Worm (Caenorhabditis elegans) whole organism, late embryonic: ENCODE measurements around the gene zig-2.
"Not testable (repeated sequence)": the region's sequence is repeated elsewhere in the genome, so short reads cannot be mapped to it uniquely, and the experiment has no call there.

Source experiments
- C38D4.7 ChIP-seq: fragments of 200-800 bp; sonication (Bioruptor generic); optimal IDR thresholded peaks from 2 replicates; lab custom pipeline; 2018; ENCODE audit warnings: mild to moderate bottlenecking, missing genetic modification characterization, moderate library complexity, missing compliant biosample characterization
- K02D7.2 ChIP-seq: sonication (generic microtip); optimal IDR thresholded peaks from 2 replicates; lab custom pipeline; 2017; ENCODE audit warnings: mild to moderate bottlenecking, missing genetic modification characterization, missing compliant biosample characterization
- K09A11.1 ChIP-seq: sonication (generic microtip); optimal IDR thresholded peaks from 2 replicates; lab custom pipeline; 2017; ENCODE audit warnings: antibody characterized with exemption, mild to moderate bottlenecking, missing genetic modification characterization, missing compliant biosample characterization; ENCODE audit not compliant: insufficient read depth
- T23F11.4 ChIP-seq: fragments of 200-800 bp; sonication (Bioruptor generic); optimal IDR thresholded peaks from 2 replicates; lab custom pipeline; 2018; ENCODE audit warnings: mild to moderate bottlenecking, missing genetic modification characterization, missing compliant biosample characterization
- Y22D7AL.16 ChIP-seq: sonication (generic microtip); optimal IDR thresholded peaks from 2 replicates; lab custom pipeline; 2016; ENCODE audit warnings: missing genetic modification characterization, missing compliant biosample characterization
- ahr-1 ChIP-seq: sonication (generic microtip); optimal IDR thresholded peaks from 2 replicates; lab custom pipeline; 2016; ENCODE audit warnings: missing genetic modification characterization, missing compliant biosample characterization
- ama-1 ChIP-seq: fragments of 150-350 bp; optimal IDR thresholded peaks from 2 replicates; lab custom pipeline; 2014
- ceh-14 ChIP-seq: sonication (generic microtip); optimal IDR thresholded peaks from 2 replicates; lab custom pipeline; 2016; ENCODE audit warnings: missing genotype, missing genetic modification characterization, missing compliant biosample characterization
- ceh-19 ChIP-seq: fragments of 200-800 bp; sonication (Bioruptor generic); optimal IDR thresholded peaks from 2 replicates; lab custom pipeline; 2018; ENCODE audit warnings: mild to moderate bottlenecking, missing genetic modification characterization, missing compliant biosample characterization
- ceh-22 ChIP-seq: sonication (generic microtip); optimal IDR thresholded peaks from 2 replicates; lab custom pipeline; 2017; ENCODE audit warnings: missing biosample characterization, missing genetic modification characterization
- ceh-31 ChIP-seq: sonication (generic microtip); optimal IDR thresholded peaks from 2 replicates; lab custom pipeline; 2016; ENCODE audit warnings: missing genetic modification characterization, missing compliant biosample characterization
- ceh-34 ChIP-seq: sonication (generic microtip); optimal IDR thresholded peaks from 2 replicates; lab custom pipeline; 2016; ENCODE audit warnings: mild to moderate bottlenecking, missing genetic modification characterization, missing compliant biosample characterization
- ceh-45 ChIP-seq: fragments of 200-800 bp; sonication (Bioruptor generic); IDR thresholded peaks from 2 replicates; pipeline ENCODE4 v1.3.6; 2022; ENCODE audit warnings: missing genetic modification reagents, missing genetic modification characterization, missing compliant biosample characterization
- ceh-48 ChIP-seq: sonication (generic microtip); optimal IDR thresholded peaks from 2 replicates; lab custom pipeline; 2016; ENCODE audit warnings: missing genetic modification characterization, inconsistent platforms, missing compliant biosample characterization
- ceh-6 ChIP-seq: fragments of 200-800 bp; sonication (Bioruptor generic); optimal IDR thresholded peaks from 2 replicates; lab custom pipeline; 2018; ENCODE audit warnings: mild to moderate bottlenecking, missing genetic modification characterization, missing compliant biosample characterization
- ceh-9 ChIP-seq: sonication (generic microtip); optimal IDR thresholded peaks from 2 replicates; lab custom pipeline; 2016; ENCODE audit warnings: mild to moderate bottlenecking, missing genetic modification characterization, inconsistent platforms, missing compliant biosample characterization
- dve-1 ChIP-seq: sonication (generic microtip); optimal IDR thresholded peaks from 2 replicates; lab custom pipeline; 2017; ENCODE audit warnings: antibody characterized with exemption, mild to moderate bottlenecking, missing genetic modification characterization, missing compliant biosample characterization
- elt-2 ChIP-seq: sonication (generic microtip); optimal IDR thresholded peaks from 2 replicates; lab custom pipeline; 2016; ENCODE audit warnings: missing genetic modification reagents, missing genetic modification characterization, missing compliant biosample characterization
- elt-4 ChIP-seq: sonication (generic microtip); optimal IDR thresholded peaks from 2 replicates; lab custom pipeline; 2016; ENCODE audit warnings: missing genetic modification characterization, missing compliant biosample characterization
- ets-4 ChIP-seq: sonication (generic microtip); optimal IDR thresholded peaks from 2 replicates; lab custom pipeline; 2016; ENCODE audit warnings: missing genetic modification characterization, missing compliant biosample characterization
- fax-1 ChIP-seq: sonication (generic microtip); optimal IDR thresholded peaks from 2 replicates; lab custom pipeline; 2016; ENCODE audit warnings: missing genotype, missing genetic modification characterization, missing compliant biosample characterization
- fkh-10 ChIP-seq: fragments of 150-350 bp; optimal IDR thresholded peaks from 2 replicates; lab custom pipeline; 2014; ENCODE audit warnings: missing biosample characterization, missing genetic modification reagents, missing genetic modification characterization
- fkh-6 ChIP-seq: sonication (generic microtip); optimal IDR thresholded peaks from 2 replicates; lab custom pipeline; 2016; ENCODE audit warnings: missing genetic modification characterization, missing compliant biosample characterization
- hlh-15 ChIP-seq: sonication (generic microtip); optimal IDR thresholded peaks from 2 replicates; lab custom pipeline; 2016; ENCODE audit warnings: missing genetic modification characterization, missing compliant biosample characterization
- mec-3 ChIP-seq: sonication (generic microtip); optimal IDR thresholded peaks from 2 replicates; lab custom pipeline; 2016; ENCODE audit warnings: borderline replicate concordance, missing genetic modification characterization, missing compliant biosample characterization
- nfya-1 ChIP-seq: sonication (generic microtip); optimal IDR thresholded peaks from 2 replicates; lab custom pipeline; 2017; ENCODE audit warnings: missing genetic modification characterization, mild to moderate bottlenecking, missing compliant biosample characterization, antibody characterized with exemption, moderate library complexity
- nhr-11 ChIP-seq: fragments of 150-350 bp; optimal IDR thresholded peaks from 2 replicates; lab custom pipeline; 2014; ENCODE audit warnings: missing biosample characterization, missing genetic modification characterization
- pag-3 ChIP-seq: sonication (generic microtip); optimal IDR thresholded peaks from 2 replicates; lab custom pipeline; 2016; ENCODE audit warnings: missing compliant biosample characterization, missing genetic modification characterization, borderline replicate concordance
- pat-9 ChIP-seq: fragments of 200-800 bp; sonication (Bioruptor generic); optimal IDR thresholded peaks from 2 replicates; lab custom pipeline; 2018; ENCODE audit warnings: mild to moderate bottlenecking, missing genetic modification characterization, moderate library complexity, missing compliant biosample characterization
- pha-4 ChIP-seq: fragments of 150-350 bp; optimal IDR thresholded peaks from 2 replicates; lab custom pipeline; 2018; ENCODE audit warnings: missing biosample characterization, missing genetic modification reagents, missing genetic modification characterization
- pqm-1 ChIP-seq: sonication (generic microtip); optimal IDR thresholded peaks from 2 replicates; lab custom pipeline; 2016; ENCODE audit warnings: missing genetic modification characterization, missing compliant biosample characterization
- pros-1 ChIP-seq: fragments of 150-350 bp; optimal IDR thresholded peaks from 2 replicates; lab custom pipeline; 2014; ENCODE audit warnings: missing biosample characterization, missing genetic modification reagents, missing genetic modification characterization
- rnt-1 ChIP-seq: sonication (generic microtip); optimal IDR thresholded peaks from 2 replicates; lab custom pipeline; 2016; ENCODE audit warnings: missing genetic modification characterization, missing compliant biosample characterization
- sox-4 ChIP-seq: sonication (generic microtip); optimal IDR thresholded peaks from 2 replicates; lab custom pipeline; 2017; ENCODE audit warnings: mild to moderate bottlenecking, missing genetic modification characterization, inconsistent platforms, missing compliant biosample characterization
- syd-9 ChIP-seq: sonication (generic microtip); optimal IDR thresholded peaks from 2 replicates; lab custom pipeline; 2016; ENCODE audit warnings: mild to moderate bottlenecking, missing genetic modification characterization, moderate library complexity, missing compliant biosample characterization
- ttx-3 ChIP-seq: sonication (generic microtip); optimal IDR thresholded peaks from 2 replicates; lab custom pipeline; 2016; ENCODE audit warnings: missing genetic modification reagents, missing genetic modification characterization, missing compliant biosample characterization
- unc-3 ChIP-seq, 2 experiments: fragments of 200-800 bp in 1 of 2; sonication (Bioruptor generic) in 1 of 2; sonication (generic microtip) in 1 of 2; conservative IDR thresholded peaks in 1 of 2; optimal IDR thresholded peaks in 1 of 2; 2 replicates each; pipeline versions ENCODE4 v1.3.6 to Lab custom; 2016 to 2022; ENCODE audit warnings: missing compliant biosample characterization in 2 of 2, missing genetic modification characterization in 2 of 2, missing genetic modification reagents in 1 of 2
- unc-42 ChIP-seq: sonication (generic microtip); optimal IDR thresholded peaks from 2 replicates; lab custom pipeline; 2016; ENCODE audit warnings: missing genotype, missing genetic modification characterization, missing compliant biosample characterization
- unc-55 ChIP-seq: sonication (generic microtip); optimal IDR thresholded peaks from 2 replicates; lab custom pipeline; 2017; ENCODE audit warnings: missing biosample characterization, missing genetic modification reagents, missing genetic modification characterization

Gene zig-2

ce11 chrX:12314395-12314794 lies 26.8 kb downstream of the zig-2 start:
- no peak for TF ChIP-seq rnt-1 (tag; lab: Kevin White, UChicago)
- no peak for TF ChIP-seq K09A11.1 (tag; lab: Kevin White, UChicago)
- TF ChIP-seq unc-3 (GFP tag; conservative IDR thresholded peaks at IDR 0.05; lab: Robert Waterston, UW): no peak
- TF ChIP-seq unc-3 (tag; optimal IDR thresholded peaks at IDR 0.05; lab: Kevin White, UChicago): no peak
- TF ChIP-seq ceh-45 (GFP tag; lab: Robert Waterston, UW): no peak
- TF ChIP-seq ceh-48: no peak
- TF ChIP-seq ceh-31: no peak
- no peak for TF ChIP-seq hlh-15 (tag; lab: Kevin White, UChicago)

- TF ChIP-seq unc-3 (GFP tag; conservative IDR thresholded peaks at IDR 0.05; lab: Robert Waterston, UW) (no peak), unc-3 (tag; optimal IDR thresholded peaks at IDR 0.05; lab: Kevin White, UChicago) (no peak), ceh-22 (no peak), ets-4 (tag; lab: Kevin White, UChicago) (no peak), elt-4 (tag; lab: Kevin White, UChicago) (no peak), fkh-10 (no peak), fkh-6 (tag; lab: Kevin White, UChicago) (no peak), sox-4 (tag; lab: Kevin White, UChicago) (no peak), pha-4 (no peak), nhr-11 (tag; lab: Kevin White, UChicago) (no peak), ceh-34 (no peak), unc-55 (no peak), pag-3 (tag; lab: Kevin White, UChicago) (no peak), ceh-48 (no peak)
Measured at ce11 chrX:12313779-12314178, 27.5 kb downstream of the zig-2 start.

ce11 chrX:12308045-12308499 lies 33.2 kb downstream of the zig-2 start, which contains the start of gene F17A2.16:
Gene F17A2.16, plus strand, starts transcription at chrX:12308449.
- TF ChIP-seq syd-9 (tag; lab: Kevin White, UChicago); ceh-31; ceh-19 (GFP tag; lab: Kevin White, UChicago): not testable (repeated sequence)

- no peak for TF ChIP-seq dve-1 (tag; lab: Kevin White, UChicago)
- no peak for TF ChIP-seq ceh-9
- TF ChIP-seq ceh-31: no peak
- no peak for TF ChIP-seq Y22D7AL.16 (tag; lab: Kevin White, UChicago)
- no peak for TF ChIP-seq ceh-14
- no peak for TF ChIP-seq C38D4.7 (GFP tag; lab: Kevin White, UChicago)
- no peak for TF ChIP-seq mec-3 (tag; lab: Kevin White, UChicago)
- no peak for TF ChIP-seq rnt-1 (tag; lab: Kevin White, UChicago)
- TF ChIP-seq nfya-1 (tag; lab: Kevin White, UChicago): no peak
- TF ChIP-seq ceh-45 (GFP tag; lab: Robert Waterston, UW): no peak
- TF ChIP-seq ama-1 (lab: Kevin White, UChicago): no peak
- TF ChIP-seq ttx-3 (tag; lab: Kevin White, UChicago): no peak
- no peak for TF ChIP-seq unc-3 (GFP tag; conservative IDR thresholded peaks at IDR 0.05; lab: Robert Waterston, UW)
- no peak for TF ChIP-seq unc-3 (tag; optimal IDR thresholded peaks at IDR 0.05; lab: Kevin White, UChicago)
- TF ChIP-seq unc-42 (tag; lab: Kevin White, UChicago): no peak
- TF ChIP-seq ahr-1 (tag; lab: Kevin White, UChicago): no peak
- TF ChIP-seq, all 69 proteins: peak for 0
Measured at ce11 chrX:12306565-12306964, 34.7 kb downstream of the zig-2 start, which contains the start of gene phf-32. Gene phf-32, plus strand, starts transcription at chrX:12306865.

ce11 chrX:12304231-12304630 lies 37.0 kb downstream of the zig-2 start:
- no peak for TF ChIP-seq fkh-6 (tag; lab: Kevin White, UChicago)
- TF ChIP-seq nhr-11 (tag; lab: Kevin White, UChicago): no peak
- no peak for TF ChIP-seq pqm-1
- TF ChIP-seq ceh-48: no peak
- TF ChIP-seq ceh-6: no peak
- TF ChIP-seq unc-42 (tag; lab: Kevin White, UChicago): no peak
- no peak for TF ChIP-seq fax-1 (tag; lab: Kevin White, UChicago)
- no peak for TF ChIP-seq ceh-22
- no peak for TF ChIP-seq K02D7.2 (tag; lab: Kevin White, UChicago)
- TF ChIP-seq pros-1 (tag; lab: Kevin White, UChicago): no peak
- TF ChIP-seq T23F11.4 (GFP tag; lab: Kevin White, UChicago): no peak
- no peak for TF ChIP-seq elt-4 (tag; lab: Kevin White, UChicago)
- TF ChIP-seq elt-2 (tag; lab: Kevin White, UChicago): no peak
- TF ChIP-seq pat-9: no peak
- TF ChIP-seq ahr-1 (tag; lab: Kevin White, UChicago): no peak
